Worm (Caenorhabditis elegans) whole organism, late embryonic: ENCODE measurements around the gene pcyt-1.

ENCODE experiments used
- ceh-6 ChIP-seq: fragments of 200-800 bp; sonication (Bioruptor generic); optimal IDR thresholded peaks from 2 replicates; lab custom pipeline; 2018; ENCODE audit warnings: mild to moderate bottlenecking, missing genetic modification characterization, missing compliant biosample characterization
- dmd-4 ChIP-seq: sonication (generic microtip); optimal IDR thresholded peaks from 2 replicates; lab custom pipeline; 2016; ENCODE audit warnings: borderline replicate concordance, missing genetic modification characterization, missing compliant biosample characterization
- fkh-10 ChIP-seq: fragments of 150-350 bp; optimal IDR thresholded peaks from 2 replicates; lab custom pipeline; 2014; ENCODE audit warnings: missing biosample characterization, missing genetic modification reagents, missing genetic modification characterization
- hlh-30 ChIP-seq: sonication (generic microtip); optimal IDR thresholded peaks from 2 replicates; lab custom pipeline; 2017; ENCODE audit warnings: antibody characterized with exemption, missing genetic modification characterization, missing compliant biosample characterization; ENCODE audit not compliant: insufficient read depth
- pat-9 ChIP-seq: fragments of 200-800 bp; sonication (Bioruptor generic); optimal IDR thresholded peaks from 2 replicates; lab custom pipeline; 2018; ENCODE audit warnings: mild to moderate bottlenecking, missing genetic modification characterization, moderate library complexity, missing compliant biosample characterization
- pha-2 ChIP-seq: sonication (generic microtip); optimal IDR thresholded peaks from 2 replicates; lab custom pipeline; 2017; ENCODE audit warnings: mild to moderate bottlenecking, missing genetic modification characterization, missing compliant biosample characterization
- sox-4 ChIP-seq: sonication (generic microtip); optimal IDR thresholded peaks from 2 replicates; lab custom pipeline; 2017; ENCODE audit warnings: mild to moderate bottlenecking, missing genetic modification characterization, inconsistent platforms, missing compliant biosample characterization
- tbx-2 ChIP-seq: sonication (generic microtip); optimal IDR thresholded peaks from 2 replicates; lab custom pipeline; 2016; ENCODE audit warnings: missing genetic modification characterization, missing compliant biosample characterization
- unc-3 ChIP-seq, 2 experiments: fragments of 200-800 bp in 1 of 2; sonication (Bioruptor generic) in 1 of 2; sonication (generic microtip) in 1 of 2; conservative IDR thresholded peaks in 1 of 2; optimal IDR thresholded peaks in 1 of 2; 2 replicates each; pipeline versions ENCODE4 v1.3.6 to Lab custom; 2016 to 2022; ENCODE audit warnings: missing compliant biosample characterization in 2 of 2, missing genetic modification characterization in 2 of 2, missing genetic modification reagents in 1 of 2

DNA sequence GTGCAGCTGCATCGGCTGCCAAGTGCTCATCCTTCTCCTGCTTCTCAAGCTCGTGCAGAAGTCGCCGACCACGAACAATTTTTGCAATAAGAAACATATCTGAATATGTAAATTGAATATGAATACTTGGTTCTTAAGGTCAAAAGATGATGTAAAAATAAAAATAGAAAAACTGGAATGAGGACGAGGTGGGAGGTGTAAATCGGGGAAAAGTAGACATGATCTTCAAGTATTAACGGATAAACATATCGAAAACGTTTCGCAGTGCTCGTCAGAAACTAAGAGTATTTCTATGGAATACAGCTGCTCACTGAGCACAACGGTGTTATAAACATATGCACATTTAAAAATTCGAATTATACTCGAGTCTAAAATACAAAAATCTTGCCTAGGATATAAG, 32.1 kb upstream of the pcyt-1 start, which contains the start of gene glb-16:
- TF ChIP-seq dmd-4 (tag; lab: Kevin White, UChicago) (no peak), unc-3 (GFP tag; conservative IDR thresholded peaks at IDR 0.05; lab: Robert Waterston, UW) (no peak), unc-3 (tag; optimal IDR thresholded peaks at IDR 0.05; lab: Kevin White, UChicago) (no peak), tbx-2 (no peak), pat-9 (tag; lab: Kevin White, UChicago) (no peak), ceh-6 (GFP tag; lab: Kevin White, UChicago) (no peak), fkh-10 (GFP tag; lab: Kevin White, UChicago) (no peak), hlh-30 (no peak), sox-4 (tag; lab: Kevin White, UChicago) (no peak), pha-2 (no peak)
